Fruit fly (Drosophila melanogaster) whole organism, wandering third instar larva: Measurements from ENCODE around the gene CHKov2.

ENCODE experiments used
- Dif ChIP-seq: fragments of 200-275, 200-300 bp; sonication (Bioruptor generic); optimal IDR thresholded peaks from 2 replicates; lab custom pipeline; 2018; ENCODE audit warnings: missing biosample characterization, missing genetic modification characterization; ENCODE audit not compliant: partially characterized antibody
- Hr78 ChIP-seq: fragments of >200 bp; optimal IDR thresholded peaks from 2 replicates; lab custom pipeline; 2017; ENCODE audit warnings: missing biosample characterization, missing genetic modification characterization

DNA sequence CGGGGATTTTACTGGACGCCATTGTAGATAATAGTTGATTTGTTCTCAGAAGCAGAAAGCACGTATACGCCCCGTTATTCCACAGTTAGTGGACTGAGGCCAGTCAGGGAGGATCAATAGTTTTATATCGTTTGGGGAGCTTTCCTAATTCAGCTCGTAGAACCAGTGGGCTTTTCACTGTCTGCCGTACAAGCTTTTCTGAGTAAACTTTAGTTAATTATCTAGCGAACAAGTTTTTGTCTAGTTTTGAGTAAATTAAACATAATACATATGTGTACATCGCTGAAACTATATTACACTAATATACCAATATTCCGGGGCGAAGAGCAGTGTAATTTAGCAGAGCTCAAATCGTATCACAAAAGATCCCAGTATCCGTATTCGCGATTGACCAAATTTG, 8.3 kb downstream of the CHKov2 start, which contains the start of gene CG10562:
- TF ChIP-seq Hr78 (no peak), Dif (GFP tag; lab: Kevin White, UChicago) (no peak)
